Fruit fly (Drosophila melanogaster): ENCODE data around the gene Mnt.

The Mnt gene

dm6 chrX:3693989-3694769, 22.6 kb downstream of the Mnt start (continued):
- TF ChIP-seq CG4820 (GFP tag; optimal IDR thresholded peaks at IDR 0.05) (peak; percentile 58), Lpt (GFP tag; optimal IDR thresholded peaks at IDR 0.05) (no peak), ind (GFP tag; optimal IDR thresholded peaks at IDR 0.05) (peak; percentile 58), CG17912 (GFP tag; optimal IDR thresholded peaks at IDR 0.05) (no peak), CG3065 (GFP tag; optimal IDR thresholded peaks at IDR 0.05) (peak; percentile 25), cato (GFP tag; optimal IDR thresholded peaks at IDR 0.05; ENCODE audit: borderline replicate concordance) (peak; percentile 41), CG9797 (GFP tag; optimal IDR thresholded peaks at IDR 0.05) (no peak), CG13123 (GFP tag; optimal IDR thresholded peaks at IDR 0.05) (no peak), CG31224 (GFP tag; IDR thresholded peaks at IDR 0.05) (no peak), CG34376 (GFP tag; optimal IDR thresholded peaks at IDR 0.05) (no peak), Doc3 (GFP tag; IDR thresholded peaks at IDR 0.05; ENCODE audit: partially characterized antibody) (no peak), HLH3B (GFP tag; IDR thresholded peaks at IDR 0.05) (no peak), salm (tag; optimal IDR thresholded peaks at IDR 0.05) (peak; percentile 26), CG11085 (GFP tag; IDR thresholded peaks at IDR 0.05) (no peak), sens (GFP tag) (peak; percentile 96), CG11695 (GFP tag; IDR thresholded peaks at IDR 0.05) (peak; percentile 34; the same call in 1 of the 3 replicates), jigr1 (GFP tag; IDR thresholded peaks at IDR 0.05) (no peak), Doc2 (GFP tag; IDR thresholded peaks at IDR 0.05) (no peak), p53 (GFP tag; optimal IDR thresholded peaks at IDR 0.05) (no peak), D19A (tag; optimal IDR thresholded peaks at IDR 0.05) (peak; percentile 69), CG6272 (GFP tag; IDR thresholded peaks at IDR 0.05) (no peak), CG33557 (GFP tag; optimal IDR thresholded peaks at IDR 0.05) (peak; percentile 73), Dp (GFP tag; optimal IDR thresholded peaks at IDR 0.05) (no peak), CTCF (GFP tag; optimal IDR thresholded peaks at IDR 0.05) (no peak), Nf-YC (tag; optimal IDR thresholded peaks at IDR 0.05) (peak; percentile 26), CG9727 (GFP tag; optimal IDR thresholded peaks at IDR 0.05) (peak; percentile 80), tup (GFP tag; optimal IDR thresholded peaks at IDR 0.05) (no peak), CG2202 (tag; optimal IDR thresholded peaks at IDR 0.05) (peak; percentile 41), CG31388 (GFP tag; optimal IDR thresholded peaks at IDR 0.05) (no peak), Awh (GFP tag; IDR thresholded peaks at IDR 0.05) (no peak), Taf1 (GFP tag; IDR thresholded peaks at IDR 0.05) (no peak), Atf-2 (GFP tag; optimal IDR thresholded peaks at IDR 0.05) (peak; percentile 48), hbn (GFP tag; IDR thresholded peaks at IDR 0.05; ENCODE audit: partially characterized antibody) (no peak), CG8765 (GFP tag; IDR thresholded peaks at IDR 0.05) (no peak), CG18011 (GFP tag; optimal IDR thresholded peaks at IDR 0.05) (peak; percentile 29), Myb (GFP tag; optimal IDR thresholded peaks at IDR 0.05) (no peak), Sry-δ (GFP tag; optimal IDR thresholded peaks at IDR 0.05) (peak; percentile 12), Neu2 (GFP tag; optimal IDR thresholded peaks at IDR 0.05; ENCODE audit: borderline replicate concordance) (no peak), gcm2 (GFP tag; optimal IDR thresholded peaks at IDR 0.05) (peak; percentile 19), CG15269 (tag; optimal IDR thresholded peaks at IDR 0.05) (peak; percentile 48), lbe (GFP tag; optimal IDR thresholded peaks at IDR 0.05) (no peak), CG17328 (GFP tag; IDR thresholded peaks at IDR 0.05) (no peak), B-H1 (GFP tag; IDR thresholded peaks at IDR 0.05) (no peak), ERR (GFP tag; optimal IDR thresholded peaks at IDR 0.05) (no peak), H2.0 (GFP tag; IDR thresholded peaks at IDR 0.05) (peak; percentile 39), CG10321 (GFP tag; IDR thresholded peaks at IDR 0.05) (no peak), CG13624 (GFP tag; optimal IDR thresholded peaks at IDR 0.05) (peak; percentile 23), dimm (GFP tag; IDR thresholded peaks at IDR 0.05) (no peak), CG12299 (tag; optimal IDR thresholded peaks at IDR 0.05) (no peak), her (GFP tag; optimal IDR thresholded peaks at IDR 0.05) (no peak), Sox102F (GFP tag; optimal IDR thresholded peaks at IDR 0.05) (peak; percentile 67), stc (GFP tag; IDR thresholded peaks at IDR 0.05) (peak; percentile 40; the same call in 1 of the 2 replicates)
